Fruit fly (Drosophila melanogaster) whole organism, embryonic: ENCODE results near the gene unk.

Experiments
- Atf3 ChIP-seq: fragments of 200-800 bp; sonication (Bioruptor generic); optimal IDR thresholded peaks from 3 replicates; lab custom pipeline; 2016; ENCODE audit warnings: missing biosample characterization, missing genetic modification characterization
- CG13775 ChIP-seq: fragments of 200-800 bp; sonication (Bioruptor generic); optimal IDR thresholded peaks from 3 replicates; lab custom pipeline; 2017; ENCODE audit warnings: missing biosample characterization, mild to moderate bottlenecking, missing genetic modification characterization
- CG4617 ChIP-seq: fragments of 200-800 bp; sonication (Bioruptor generic); optimal IDR thresholded peaks from 3 replicates; lab custom pipeline; 2016; ENCODE audit warnings: missing biosample characterization, missing genetic modification characterization, borderline replicate concordance
- CG6683 ChIP-seq: fragments of 200-800 bp; sonication (Bioruptor generic); optimal IDR thresholded peaks from 2 replicates; lab custom pipeline; 2017; ENCODE audit warnings: missing biosample characterization, mild to moderate bottlenecking, missing genetic modification characterization, missing genetic modification reagents
- D ChIP-seq, 2 experiments: fragments of 200-800 bp in 1 of 2; fragments of >200 bp in 1 of 2; sonication (Bioruptor generic) in 1 of 2; optimal IDR thresholded peaks; 2 replicates in 1 of 2; 3 replicates in 1 of 2; lab custom pipeline; 2017; ENCODE audit warnings: mild to moderate bottlenecking in 1 of 2, missing biosample characterization in 1 of 2, missing genetic modification characterization in 1 of 2, missing genetic modification reagents in 1 of 2
- Dref ChIP-seq: fragments of 200-800 bp; sonication (Bioruptor generic); IDR thresholded peaks from 2 replicates; pipeline ENCODE4 v1.3.6; 2022; ENCODE audit warnings: missing biosample characterization, missing genetic modification characterization
- Kr ChIP-seq: fragments of 200-800 bp; sonication (Bioruptor generic); optimal IDR thresholded peaks from 2 replicates; lab custom pipeline; 2017; ENCODE audit warnings: missing biosample characterization, mild to moderate bottlenecking, missing genetic modification characterization
- NC2β ChIP-seq: fragments of 200-800 bp; sonication (Bioruptor generic); optimal IDR thresholded peaks from 2 replicates; lab custom pipeline; 2016; ENCODE audit warnings: missing biosample characterization, missing genetic modification characterization
- aop ChIP-seq: fragments of 200-800 bp; sonication (Bioruptor generic); IDR thresholded peaks from 2 replicates; pipeline ENCODE4 v1.3.6; 2022; ENCODE audit warnings: missing biosample characterization, missing genetic modification characterization
- cg ChIP-seq: fragments of 200-800 bp; sonication (Bioruptor generic); optimal IDR thresholded peaks from 3 replicates; lab custom pipeline; 2019; ENCODE audit warnings: missing biosample characterization, mild to moderate bottlenecking, missing genetic modification characterization, moderate library complexity
- fru ChIP-seq: fragments of >200 bp; optimal IDR thresholded peaks from 2 replicates; lab custom pipeline; 2017
- kni ChIP-seq: fragments of 200-800 bp; sonication (Bioruptor generic); optimal IDR thresholded peaks from 3 replicates; lab custom pipeline; 2017; ENCODE audit warnings: mild to moderate bottlenecking, missing biosample characterization, missing genetic modification reagents, missing genetic modification characterization
- lmd ChIP-seq: fragments of 200-800 bp; sonication (Bioruptor generic); IDR thresholded peaks from 2 replicates; pipeline ENCODE4 v1.3.6; 2022; ENCODE audit warnings: missing biosample characterization, missing genetic modification characterization
- oc ChIP-seq: fragments of 200-800 bp; sonication (Bioruptor generic); optimal IDR thresholded peaks from 2 replicates; lab custom pipeline; 2018; ENCODE audit warnings: missing biosample characterization, mild to moderate bottlenecking, missing genetic modification characterization, moderate library complexity

DNA sequence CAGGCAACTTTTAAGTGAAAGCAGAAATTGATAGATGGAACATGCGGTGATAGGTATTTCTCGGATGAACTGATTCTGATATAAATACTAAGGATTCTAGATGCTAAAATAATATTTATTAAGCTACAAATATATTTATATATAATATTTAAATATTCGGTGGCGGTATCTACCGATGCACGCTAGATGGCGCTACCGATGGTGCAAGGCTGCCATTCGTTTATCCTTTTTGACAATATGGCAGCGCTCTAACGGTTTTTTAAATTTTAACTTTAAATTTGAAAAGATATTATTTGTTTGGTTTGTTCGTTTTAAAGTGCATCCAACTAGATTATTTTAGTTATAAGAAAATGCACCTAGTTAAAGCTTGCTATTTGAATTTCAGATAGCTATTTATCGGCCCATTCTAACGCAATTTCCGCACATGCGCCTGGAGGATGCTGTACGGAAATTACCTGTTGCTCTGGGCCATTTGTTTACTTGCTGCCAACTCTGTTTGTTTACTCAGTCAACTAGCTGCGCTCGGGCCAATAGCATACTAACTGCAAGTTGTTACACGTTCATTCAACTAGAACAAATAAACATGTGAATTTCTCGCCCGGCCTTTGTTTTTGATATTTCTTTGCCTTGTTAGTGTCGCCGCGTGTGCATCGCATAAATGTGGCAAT, 1.8 kb upstream of the unk start, which contains the start of gene VhaAC39-2:
- TF ChIP-seq Dref (GFP tag; lab: Robert Waterston, UW) (no peak), Atf3 (GFP tag; lab: Kevin White, UChicago) (no peak), cg (no peak), CG4617 (GFP tag; lab: Kevin White, UChicago) (no peak), NC2β (GFP tag; lab: Kevin White, UChicago) (no peak), CG6683 (GFP tag; lab: Kevin White, UChicago) (no peak), D (optimal IDR thresholded peaks at IDR 0.05; lab: Kevin White, UChicago) (no peak), D (GFP tag; optimal IDR thresholded peaks at IDR 0.05; lab: Kevin White, UChicago) (no peak), oc (no peak), CG13775 (no peak), fru (lab: Kevin White, UChicago) (no peak), lmd (GFP tag; lab: Robert Waterston, UW) (no peak), Kr (no peak), kni (GFP tag; lab: Kevin White, UChicago) (no peak), aop (GFP tag; lab: Robert Waterston, UW) (no peak)
